Worm (Caenorhabditis elegans): ENCODE results near the gene cest-9.1.

cest-9.1 gene

DNA sequence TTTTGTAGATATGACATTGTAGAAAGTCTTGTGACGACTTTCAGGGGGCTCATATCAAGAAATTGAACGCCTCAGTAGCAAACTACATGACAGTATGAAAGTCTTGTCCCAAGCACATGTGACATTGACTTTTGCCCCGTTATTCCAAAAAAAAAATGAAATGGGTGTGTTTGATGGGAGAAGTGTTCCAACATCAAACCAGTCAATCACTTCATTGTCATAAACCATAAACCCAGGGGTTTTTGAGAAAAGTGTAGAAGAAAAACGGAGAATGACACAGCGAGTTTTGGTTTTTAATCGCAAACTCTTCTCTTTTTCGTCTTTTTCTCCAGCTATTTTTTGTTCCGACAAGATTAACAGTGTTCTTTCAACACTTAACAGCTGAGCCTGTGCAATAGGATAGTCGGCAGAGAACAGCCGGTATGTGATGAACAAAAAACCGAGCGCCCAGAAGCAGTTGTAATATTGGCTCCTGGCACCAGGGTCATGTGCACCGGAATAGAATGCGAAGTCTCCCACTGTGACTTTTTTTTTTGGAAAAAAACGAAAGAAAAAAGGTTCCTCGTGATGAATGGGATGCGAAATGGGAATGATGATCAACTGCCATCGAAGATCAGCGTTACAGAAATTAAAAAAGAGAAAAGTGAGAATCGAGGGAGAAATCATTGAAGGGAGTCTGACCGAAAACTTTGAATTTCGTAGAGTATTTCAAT, 40.0 kb upstream of the cest-9.1 start:
- TF ChIP-seq elt-1 (tag; optimal IDR thresholded peaks at IDR 0.05) (no peak), mbf-1 (tag; optimal IDR thresholded peaks at IDR 0.05) (no peak), nhr-25 (tag; optimal IDR thresholded peaks at IDR 0.05) (no peak), lsy-2 (tag; optimal IDR thresholded peaks at IDR 0.05) (peak in 1 of 2 experiments; percentile 15), lin-13 (GFP tag; optimal IDR thresholded peaks at IDR 0.05) (no peak), sma-9 (GFP tag; optimal IDR thresholded peaks at IDR 0.05) (peak; percentile 61), sma-9 (tag; optimal IDR thresholded peaks at IDR 0.05) (no peak), snpc-4 (tag; optimal IDR thresholded peaks at IDR 0.05) (no peak)

DNA sequence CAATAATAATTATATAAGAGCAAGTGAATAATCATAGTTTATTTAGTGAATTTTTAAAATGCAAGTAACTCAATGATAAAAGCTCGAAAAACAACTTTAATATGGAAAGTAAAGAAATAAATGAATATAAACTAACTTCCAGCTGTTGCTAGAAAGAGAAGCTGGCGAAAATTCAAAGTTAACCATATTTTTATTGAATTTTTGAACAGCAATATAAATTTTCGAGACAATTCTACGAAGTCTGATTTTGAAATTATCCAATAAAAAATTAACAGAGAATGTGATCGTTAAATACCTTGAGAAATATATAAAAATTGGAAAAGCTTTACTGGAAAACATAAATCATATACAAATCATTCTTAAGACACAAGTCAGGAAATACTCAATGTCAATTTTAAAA, 39.4 kb upstream of the cest-9.1 start:
- TF ChIP-seq crh-2 (tag; optimal IDR thresholded peaks at IDR 0.05) (no peak), fos-1 (tag; optimal IDR thresholded peaks at IDR 0.05) (no peak), ceh-82 (tag; optimal IDR thresholded peaks at IDR 0.05) (no peak), Y55F3AM.14 (GFP tag; optimal IDR thresholded peaks at IDR 0.05) (no peak), F13H6.1 (tag; optimal IDR thresholded peaks at IDR 0.05) (no peak), nhr-129 (tag; optimal IDR thresholded peaks at IDR 0.05) (no peak), ztf-11 (tag; optimal IDR thresholded peaks at IDR 0.05) (no peak), elt-3 (tag; optimal IDR thresholded peaks at IDR 0.05) (no peak)

DNA sequence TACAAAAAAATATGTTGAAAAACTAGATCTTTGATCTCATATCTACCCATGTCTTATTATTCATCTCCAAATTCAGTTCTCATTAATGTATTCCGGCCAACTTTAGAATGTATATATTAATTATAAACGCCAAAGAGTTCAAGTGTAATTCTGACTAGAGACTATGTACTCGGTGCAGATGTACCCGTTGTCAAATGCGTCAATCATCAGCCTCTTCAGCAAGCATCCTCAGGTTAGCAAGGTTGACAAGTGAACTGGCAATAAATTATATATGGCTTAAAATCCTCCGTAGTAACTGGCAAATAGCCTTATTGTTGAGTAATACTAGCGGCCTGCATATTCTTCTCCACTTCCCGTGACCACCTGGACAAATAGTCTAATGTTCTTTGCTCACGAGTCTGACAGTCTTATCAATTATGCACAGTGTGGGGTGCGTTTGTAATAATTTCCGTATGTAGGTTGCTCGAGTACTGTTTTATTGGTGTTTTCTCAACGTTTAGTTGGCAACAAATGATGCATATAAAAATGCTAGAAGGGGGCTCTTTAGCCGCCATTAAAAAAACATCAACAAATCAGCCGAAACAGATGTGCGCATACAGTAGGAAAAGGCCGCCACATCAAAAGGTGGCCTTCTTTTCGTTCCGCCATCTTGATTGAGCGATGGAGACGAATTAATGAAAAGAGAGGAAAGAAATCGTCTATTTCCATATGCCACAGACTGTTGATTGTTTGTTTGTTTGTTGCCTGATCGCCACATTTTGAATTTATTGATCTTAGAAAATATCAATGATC, 37.5 kb upstream of the cest-9.1 start:
- TF ChIP-seq gmeb-1 (tag; optimal IDR thresholded peaks at IDR 0.05) (no peak), lin-39 (tag; optimal IDR thresholded peaks at IDR 0.05) (no peak), mab-5 (tag; optimal IDR thresholded peaks at IDR 0.05) (no peak), crh-2 (tag; optimal IDR thresholded peaks at IDR 0.05) (no peak), blmp-1 (tag; optimal IDR thresholded peaks at IDR 0.05; ENCODE audit: insufficient read depth) (no peak), ceh-16 (tag; optimal IDR thresholded peaks at IDR 0.05) (peak; percentile 4), nhr-25 (tag; optimal IDR thresholded peaks at IDR 0.05) (peak; percentile 13), ztf-11 (tag; optimal IDR thresholded peaks at IDR 0.05) (no peak), nhr-6 (tag; optimal IDR thresholded peaks at IDR 0.05) (no peak), nhr-237 (tag; optimal IDR thresholded peaks at IDR 0.05) (no peak), aly-2 (tag; optimal IDR thresholded peaks at IDR 0.05) (no peak), elt-1 (tag; optimal IDR thresholded peaks at IDR 0.05) (no peak), egl-27 (tag; optimal IDR thresholded peaks at IDR 0.05) (no peak), peb-1 (tag; optimal IDR thresholded peaks at IDR 0.05) (no peak), ZK546.5 (tag; optimal IDR thresholded peaks at IDR 0.05) (no peak), sma-9 (GFP tag; optimal IDR thresholded peaks at IDR 0.05) (peak; percentile 60), sma-9 (tag; optimal IDR thresholded peaks at IDR 0.05) (no peak)

DNA sequence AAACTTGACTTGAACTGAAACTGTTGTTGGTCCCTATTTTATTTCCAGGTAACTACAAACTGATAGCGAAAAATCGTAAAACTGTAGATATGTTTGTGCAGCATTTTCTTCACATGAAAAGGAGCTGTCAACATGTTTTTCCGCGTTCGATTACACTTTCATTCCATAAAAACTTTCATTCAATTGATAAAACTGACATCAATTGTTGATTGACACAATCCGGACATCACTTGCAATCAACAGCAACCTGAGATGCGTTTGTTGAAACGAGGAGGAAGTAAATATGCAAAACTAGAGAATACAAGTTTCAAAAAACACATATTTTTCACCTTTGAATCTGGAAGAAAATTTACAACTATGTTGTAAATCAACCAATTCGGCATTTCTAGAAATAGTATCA, 28.6 kb upstream of the cest-9.1 start:
- no peak for TF ChIP-seq mdl-1 (tag; optimal IDR thresholded peaks at IDR 0.05)
- TF ChIP-seq nhr-77 (tag; optimal IDR thresholded peaks at IDR 0.05) = no peak
- TF ChIP-seq nhr-10 (tag; optimal IDR thresholded peaks at IDR 0.05) = no peak
- TF ChIP-seq ZK546.5 (tag; optimal IDR thresholded peaks at IDR 0.05) = no peak
- TF ChIP-seq nhr-21 (tag; optimal IDR thresholded peaks at IDR 0.05) = no peak
- TF ChIP-seq nhr-23 (tag; optimal IDR thresholded peaks at IDR 0.05) = no peak
- no peak for TF ChIP-seq sma-9 (GFP tag; optimal IDR thresholded peaks at IDR 0.05)
- TF ChIP-seq sma-9 (tag; optimal IDR thresholded peaks at IDR 0.05) = no peak
- no peak for TF ChIP-seq nhr-25 (tag; optimal IDR thresholded peaks at IDR 0.05)
- no peak for TF ChIP-seq alr-1 (tag; optimal IDR thresholded peaks at IDR 0.05)
- no peak for TF ChIP-seq lsy-2 (tag; optimal IDR thresholded peaks at IDR 0.05)
- no peak for TF ChIP-seq peb-1 (tag; optimal IDR thresholded peaks at IDR 0.05)
- TF ChIP-seq elt-3 (tag; optimal IDR thresholded peaks at IDR 0.05) = no peak
- TF ChIP-seq nhr-129 (tag; optimal IDR thresholded peaks at IDR 0.05) = no peak
- TF ChIP-seq ztf-4 (tag; optimal IDR thresholded peaks at IDR 0.05) = no peak

DNA sequence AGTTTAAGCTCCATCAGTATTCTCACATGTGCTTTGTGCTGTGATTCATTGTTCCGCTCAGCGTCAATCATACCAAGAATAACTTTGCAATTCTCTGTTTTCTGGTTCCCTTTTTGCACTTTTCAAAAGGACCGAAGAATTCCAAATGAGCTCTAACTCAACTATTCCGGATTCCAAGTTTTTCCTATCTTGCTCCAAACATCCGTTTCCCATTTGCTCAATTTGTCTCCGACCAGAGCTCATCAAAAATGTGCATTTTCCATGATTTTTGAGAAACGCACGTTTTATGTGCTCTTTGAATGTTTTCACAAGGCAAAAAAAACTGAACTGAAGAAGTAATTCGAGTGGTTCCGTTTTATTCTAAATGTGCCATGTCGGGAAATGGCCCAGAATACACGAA, 27.7 kb upstream of the cest-9.1 start:
- TF ChIP-seq unc-55 (GFP tag; optimal IDR thresholded peaks at IDR 0.05) (peak; percentile 38), peb-1 (tag; optimal IDR thresholded peaks at IDR 0.05) (no peak), nhr-10 (tag; optimal IDR thresholded peaks at IDR 0.05) (no peak), sma-9 (GFP tag; optimal IDR thresholded peaks at IDR 0.05) (peak; percentile 50), sma-9 (tag; optimal IDR thresholded peaks at IDR 0.05) (no peak), crh-2 (tag; optimal IDR thresholded peaks at IDR 0.05) (peak; percentile 1), mab-5 (tag; optimal IDR thresholded peaks at IDR 0.05) (no peak), ceh-16 (tag; optimal IDR thresholded peaks at IDR 0.05) (no peak), egl-27 (tag; optimal IDR thresholded peaks at IDR 0.05) (no peak), blmp-1 (tag; optimal IDR thresholded peaks at IDR 0.05; ENCODE audit: insufficient read depth) (no peak), unc-39 (tag; optimal IDR thresholded peaks at IDR 0.05) (no peak), lin-11 (tag; optimal IDR thresholded peaks at IDR 0.05) (no peak), lsy-2 (tag; optimal IDR thresholded peaks at IDR 0.05) (peak in 1 of 2 experiments; percentile 7), nhr-129 (tag; optimal IDR thresholded peaks at IDR 0.05) (peak; percentile 16), gmeb-1 (tag; optimal IDR thresholded peaks at IDR 0.05) (no peak), ZK546.5 (tag; optimal IDR thresholded peaks at IDR 0.05) (no peak), sem-4 (tag; optimal IDR thresholded peaks at IDR 0.05) (peak; percentile 49), C34F6.9 (tag; optimal IDR thresholded peaks at IDR 0.05) (no peak)

All from whole organism, L2 larva.